Worm (Caenorhabditis elegans) whole organism, L4 larva: ENCODE measurements around the gene sdz-38.

Source experiments
- F10B5.3 ChIP-seq: sonication (generic microtip); optimal IDR thresholded peaks from 2 replicates; lab custom pipeline; 2016; ENCODE audit warnings: mild to moderate bottlenecking, missing genetic modification characterization, missing compliant biosample characterization
- F26F4.8 ChIP-seq: fragments of 200-800 bp; sonication (Bioruptor generic); conservative IDR thresholded peaks from 2 replicates; pipeline ENCODE4 v1.3.6; 2022; ENCODE audit warnings: missing genetic modification characterization, missing compliant biosample characterization
- F37D6.2 ChIP-seq: sonication (generic microtip); optimal IDR thresholded peaks from 2 replicates; lab custom pipeline; 2016; ENCODE audit warnings: mild to moderate bottlenecking, missing genetic modification characterization, missing compliant biosample characterization
- F44E2.7 ChIP-seq: fragments of 200-800 bp; sonication (Bioruptor generic); IDR thresholded peaks from 2 replicates; pipeline ENCODE4 v2.1.2; 2022; ENCODE audit warnings: missing genetic modification characterization, missing compliant biosample characterization
- T20F7.1 ChIP-seq: fragments of 200-800 bp; sonication (Bioruptor generic); optimal IDR thresholded peaks from 2 replicates; lab custom pipeline; 2018; ENCODE audit warnings: mild to moderate bottlenecking, missing genetic modification characterization, missing compliant biosample characterization
- T26A8.4 ChIP-seq: fragments of 200-800 bp; sonication (Bioruptor generic); IDR thresholded peaks from 2 replicates; pipeline ENCODE4 v1.3.6; 2022; ENCODE audit warnings: missing genetic modification characterization, missing compliant biosample characterization
- Y48G9A.11 ChIP-seq: fragments of 200-800 bp; sonication (Bioruptor generic); IDR thresholded peaks from 2 replicates; pipeline ENCODE4 v1.3.6; 2022; ENCODE audit warnings: missing genetic modification reagents, missing genetic modification characterization, missing compliant biosample characterization
- Y5F2A.4 ChIP-seq: fragments of 200-800 bp; sonication (Bioruptor generic); optimal IDR thresholded peaks from 2 replicates; lab custom pipeline; 2018; ENCODE audit warnings: mild to moderate bottlenecking, missing genetic modification characterization, missing compliant biosample characterization
- ZK337.2 ChIP-seq: fragments of 200-800 bp; sonication (Bioruptor generic); IDR thresholded peaks from 2 replicates; pipeline ENCODE4 v1.3.6; 2022; ENCODE audit warnings: missing genetic modification reagents, missing genetic modification characterization, missing compliant biosample characterization
- ZK546.5 ChIP-seq, 2 experiments: sonication (generic microtip); optimal IDR thresholded peaks; 2 replicates each; lab custom pipeline; 2017; ENCODE audit warnings: missing biosample characterization in 2 of 2, missing genetic modification characterization in 2 of 2
- aly-2 ChIP-seq: sonication (generic microtip); optimal IDR thresholded peaks from 2 replicates; lab custom pipeline; 2018; ENCODE audit warnings: missing biosample characterization, missing genetic modification characterization
- arid-1 ChIP-seq: fragments of 200-800 bp; sonication (Bioruptor generic); conservative IDR thresholded peaks from 2 replicates; pipeline ENCODE4 v1.3.6; 2022; ENCODE audit warnings: missing genetic modification reagents, missing genetic modification characterization, missing compliant biosample characterization
- ces-1 ChIP-seq: fragments of 150-350 bp; sonication (generic microtip); optimal IDR thresholded peaks from 4 replicates; lab custom pipeline; 2014; ENCODE audit warnings: missing biosample characterization, missing genetic modification reagents, missing genetic modification characterization
- cey-2 ChIP-seq: sonication (generic microtip); optimal IDR thresholded peaks from 3 replicates; lab custom pipeline; 2017; ENCODE audit warnings: missing genetic modification characterization, mild to moderate bottlenecking, missing compliant biosample characterization, antibody characterized with exemption, borderline replicate concordance; ENCODE audit not compliant: insufficient read depth
- daf-16 ChIP-seq, 3 experiments: sonication (generic microtip); optimal IDR thresholded peaks; 2 replicates each; lab custom pipeline; 2016 to 2017; ENCODE audit warnings: missing genetic modification characterization in 3 of 3, missing genetic modification reagents in 3 of 3, mild to moderate bottlenecking in 2 of 3, missing compliant biosample characterization in 2 of 3, missing biosample characterization in 1 of 3, moderate library complexity in 1 of 3
- dmd-6 ChIP-seq: fragments of 200-800 bp; sonication (Bioruptor generic); IDR thresholded peaks from 2 replicates; pipeline ENCODE4 v1.3.6; 2022; ENCODE audit warnings: missing genetic modification reagents, missing genetic modification characterization, missing compliant biosample characterization
- dve-1 ChIP-seq: sonication (generic microtip); optimal IDR thresholded peaks from 2 replicates; lab custom pipeline; 2017; ENCODE audit warnings: antibody characterized with exemption, mild to moderate bottlenecking, missing genetic modification characterization, missing compliant biosample characterization; ENCODE audit not compliant: insufficient read depth
- egl-27 ChIP-seq: sonication (generic microtip); optimal IDR thresholded peaks from 3 replicates; lab custom pipeline; 2017; ENCODE audit warnings: missing biosample characterization, missing genetic modification reagents, missing genetic modification characterization
- hif-1 ChIP-seq, 2 experiments: sonication (generic microtip); optimal IDR thresholded peaks; 2 replicates each; lab custom pipeline; 2016 to 2017; ENCODE audit warnings: missing compliant biosample characterization in 2 of 2, missing genetic modification characterization in 2 of 2, missing genetic modification reagents in 2 of 2, missing genotype in 2 of 2, mild to moderate bottlenecking in 1 of 2
- hlh-11 ChIP-seq: fragments of 200-800 bp; sonication (Bioruptor generic); optimal IDR thresholded peaks from 2 replicates; lab custom pipeline; 2018; ENCODE audit warnings: mild to moderate bottlenecking, missing genetic modification characterization, missing compliant biosample characterization
- lim-7 ChIP-seq: fragments of 200-800 bp; sonication (Bioruptor generic); IDR thresholded peaks from 2 replicates; pipeline ENCODE4 v1.3.6; 2022; ENCODE audit warnings: missing genetic modification characterization, missing compliant biosample characterization
- lin-15B ChIP-seq: fragments of 150-350 bp; sonication (generic microtip); optimal IDR thresholded peaks from 3 replicates; lab custom pipeline; 2014; ENCODE audit warnings: missing biosample characterization, missing genetic modification characterization
- lin-29 ChIP-seq: fragments of 200-800 bp; sonication (Bioruptor generic); IDR thresholded peaks from 2 replicates; pipeline ENCODE4 v1.3.6; 2022; ENCODE audit warnings: missing genetic modification reagents, missing genetic modification characterization, missing compliant biosample characterization
- lin-39 ChIP-seq: fragments of 150-350 bp; optimal IDR thresholded peaks from 2 replicates; lab custom pipeline; 2014; ENCODE audit warnings: missing biosample characterization, missing genetic modification reagents, missing genetic modification characterization
- lsy-2 ChIP-seq, 2 experiments: fragments of 150-350 bp in 1 of 2; sonication (generic microtip) in 1 of 2; optimal IDR thresholded peaks; 2 replicates each; lab custom pipeline; 2014 to 2017; ENCODE audit warnings: missing biosample characterization in 2 of 2, missing genetic modification characterization in 2 of 2
- madf-9 ChIP-seq: fragments of 200-800 bp; sonication (Bioruptor generic); conservative IDR thresholded peaks from 2 replicates; pipeline ENCODE4 v1.3.6; 2022; ENCODE audit warnings: missing genetic modification reagents, missing genetic modification characterization, missing compliant biosample characterization
- mdt-29 ChIP-seq: fragments of 200-800 bp; sonication (Bioruptor generic); IDR thresholded peaks from 2 replicates; pipeline ENCODE4 v1.3.6; 2022; ENCODE audit warnings: missing genetic modification reagents, missing genetic modification characterization, missing compliant biosample characterization
- mxl-2 ChIP-seq: fragments of 200-800 bp; sonication (Bioruptor generic); conservative IDR thresholded peaks from 2 replicates; pipeline ENCODE4 v1.3.6; 2022; ENCODE audit warnings: missing genetic modification reagents, missing genetic modification characterization, missing compliant biosample characterization
- nhr-10 ChIP-seq: fragments of 150-350 bp; optimal IDR thresholded peaks from 2 replicates; lab custom pipeline; 2014; ENCODE audit warnings: missing biosample characterization, missing genetic modification characterization
- nhr-102 ChIP-seq: sonication (generic microtip); optimal IDR thresholded peaks from 2 replicates; lab custom pipeline; 2016; ENCODE audit warnings: mild to moderate bottlenecking, missing genetic modification characterization, moderate library complexity, missing compliant biosample characterization
- nhr-11 ChIP-seq: fragments of 150-350 bp; optimal IDR thresholded peaks from 2 replicates; lab custom pipeline; 2014; ENCODE audit warnings: missing biosample characterization, missing genetic modification characterization
- nhr-111 ChIP-seq: fragments of 200-800 bp; sonication (Bioruptor generic); optimal IDR thresholded peaks from 2 replicates; lab custom pipeline; 2018; ENCODE audit warnings: mild to moderate bottlenecking, missing genetic modification characterization, missing compliant biosample characterization
- nhr-25 ChIP-seq: sonication (generic microtip); optimal IDR thresholded peaks from 2 replicates; lab custom pipeline; 2017; ENCODE audit warnings: missing genetic modification characterization, mild to moderate bottlenecking, missing compliant biosample characterization, antibody characterized with exemption, moderate library complexity, borderline replicate concordance; ENCODE audit not compliant: insufficient read depth
- nhr-28 ChIP-seq: fragments of 150-350 bp; optimal IDR thresholded peaks from 2 replicates; lab custom pipeline; 2014; ENCODE audit warnings: missing biosample characterization, missing genetic modification characterization
- nhr-41 ChIP-seq: fragments of 200-800 bp; sonication (Bioruptor generic); IDR thresholded peaks from 2 replicates; pipeline ENCODE4 v1.3.6; 2022; ENCODE audit warnings: missing genetic modification reagents, missing genetic modification characterization, missing compliant biosample characterization
- nhr-42 ChIP-seq: fragments of 200-800 bp; sonication (Bioruptor generic); IDR thresholded peaks from 2 replicates; pipeline ENCODE4 v1.3.6; 2022; ENCODE audit warnings: missing genetic modification characterization, missing compliant biosample characterization
- nhr-48 ChIP-seq: sonication (generic microtip); optimal IDR thresholded peaks from 2 replicates; lab custom pipeline; 2016; ENCODE audit warnings: mild to moderate bottlenecking, missing genetic modification characterization, missing compliant biosample characterization
- nhr-77 ChIP-seq: fragments of 150-350 bp; optimal IDR thresholded peaks from 2 replicates; lab custom pipeline; 2014; ENCODE audit warnings: missing biosample characterization, missing genetic modification characterization
- pha-4 ChIP-seq, 2 experiments: fragments of 150-350 bp in 1 of 2; fragments of 200-800 bp in 1 of 2; sonication (Bioruptor generic) in 1 of 2; IDR thresholded peaks in 1 of 2; optimal IDR thresholded peaks in 1 of 2; 2 replicates each; pipeline versions ENCODE4 v1.3.6 to Lab custom; 2014 to 2022; ENCODE audit warnings: missing genetic modification characterization in 2 of 2, missing genetic modification reagents in 2 of 2, missing biosample characterization in 1 of 2, missing compliant biosample characterization in 1 of 2
- php-3 ChIP-seq: fragments of 200-800 bp; sonication (Bioruptor generic); IDR thresholded peaks from 2 replicates; pipeline ENCODE4 v1.3.6; 2022; ENCODE audit warnings: missing genetic modification reagents, missing genetic modification characterization, missing compliant biosample characterization
- pqm-1 ChIP-seq: sonication (generic microtip); optimal IDR thresholded peaks from 2 replicates; lab custom pipeline; 2017; ENCODE audit warnings: missing biosample characterization, missing genetic modification characterization
- rbr-2 ChIP-seq: sonication (generic microtip); optimal IDR thresholded peaks from 2 replicates; lab custom pipeline; 2016; ENCODE audit warnings: missing genotype, missing genetic modification characterization, missing compliant biosample characterization
- skn-1 ChIP-seq: fragments of 150-350 bp; optimal IDR thresholded peaks from 2 replicates; lab custom pipeline; 2014; ENCODE audit warnings: missing biosample characterization, missing genetic modification characterization
- unc-62 ChIP-seq, 3 experiments: fragments of 150-350 bp in 1 of 3; sonication (generic microtip); optimal IDR thresholded peaks in 2 of 3; peaks in 1 of 3; 1 replicate in 1 of 3; 2 replicates in 2 of 3; lab custom pipeline; 2014 to 2017; ENCODE audit warnings: missing biosample characterization in 3 of 3, missing genetic modification characterization in 3 of 3, missing genetic modification reagents in 3 of 3, missing genotype in 1 of 3
- vab-7 ChIP-seq: fragments of 200-800 bp; sonication (Bioruptor generic); IDR thresholded peaks from 2 replicates; pipeline ENCODE4 v1.3.6; 2022; ENCODE audit warnings: missing genetic modification reagents, missing genetic modification characterization, missing compliant biosample characterization
- zfp-3 ChIP-seq: fragments of 200-800 bp; sonication (Bioruptor generic); conservative IDR thresholded peaks from 2 replicates; pipeline ENCODE4 v1.3.6; 2022; ENCODE audit warnings: missing genetic modification reagents, missing genetic modification characterization, missing compliant biosample characterization
- zip-2 ChIP-seq: fragments of 150-350 bp; optimal IDR thresholded peaks from 2 replicates; lab custom pipeline; 2014; ENCODE audit warnings: missing biosample characterization, missing genetic modification characterization

The sdz-38 gene

ce11 chrII:9974967-9975366, 6.7 kb downstream of the sdz-38 start, which contains the start of gene aakg-5 (continued):
- peak; percentile 96 for TF ChIP-seq nhr-11 (tag; lab: Kevin White, UChicago)
- no peak for TF ChIP-seq aly-2 (tag; lab: Kevin White, UChicago)
- no peak for TF ChIP-seq nhr-111 (GFP tag; lab: Kevin White, UChicago)
- no peak for TF ChIP-seq madf-9 (GFP tag; lab: Robert Waterston, UW)
- TF ChIP-seq F26F4.8 (GFP tag; lab: Robert Waterston, UW), result no peak
- TF ChIP-seq pha-4 (GFP tag; IDR thresholded peaks at IDR 0.05; lab: Robert Waterston, UW), result peak; percentile 76
- TF ChIP-seq pha-4 (tag; optimal IDR thresholded peaks at IDR 0.05; lab: Kevin White, UChicago), result peak; percentile 80
- no peak for TF ChIP-seq F10B5.3 (tag; lab: Kevin White, UChicago)
- TF ChIP-seq vab-7 (GFP tag; lab: Robert Waterston, UW), result no peak
- TF ChIP-seq lim-7 (GFP tag; lab: Robert Waterston, UW), result no peak
- no peak for TF ChIP-seq lin-29
- TF ChIP-seq hif-1 (tag; optimal IDR thresholded peaks at IDR 0.05; lab: Kevin White, UChicago), result peak in 1 of 2 experiments; percentile 33
- TF ChIP-seq skn-1 (tag; lab: Kevin White, UChicago), result no peak
- no peak for TF ChIP-seq Y48G9A.11 (GFP tag; lab: Robert Waterston, UW)
- peak; percentile 70 for TF ChIP-seq rbr-2
- peak; percentile 55 for TF ChIP-seq T26A8.4 (GFP tag; lab: Robert Waterston, UW)
- TF ChIP-seq lin-39, result no peak
- TF ChIP-seq nhr-42 (GFP tag; lab: Robert Waterston, UW), result no peak
- no peak for TF ChIP-seq cey-2 (tag; lab: Kevin White, UChicago)
- no peak for TF ChIP-seq lin-15B (tag; lab: Kevin White, UChicago)
- TF ChIP-seq F44E2.7 (GFP tag; lab: Robert Waterston, UW), result no peak
- no peak for TF ChIP-seq Y5F2A.4 (GFP tag; lab: Kevin White, UChicago)
- TF ChIP-seq nhr-10 (tag; lab: Kevin White, UChicago), result peak; percentile 34
- peak; percentile 88 for TF ChIP-seq nhr-25 (tag; lab: Kevin White, UChicago)
- TF ChIP-seq nhr-41 (GFP tag; lab: Robert Waterston, UW), result 0 out of 2 replicates have a peak, but pooled peaks have one; percentile 28
- no peak for TF ChIP-seq zfp-3 (GFP tag; lab: Robert Waterston, UW)
- TF ChIP-seq mxl-2 (GFP tag; lab: Robert Waterston, UW), result no peak
- no peak for TF ChIP-seq egl-27 (tag; lab: Kevin White, UChicago)
- no peak for TF ChIP-seq ZK337.2 (GFP tag; lab: Robert Waterston, UW)
- 0 out of 2 replicates have a peak, but pooled peaks have one; percentile 24 for TF ChIP-seq arid-1 (GFP tag; lab: Robert Waterston, UW)
- no peak for TF ChIP-seq F37D6.2 (tag; lab: Kevin White, UChicago)
- TF ChIP-seq T20F7.1 (GFP tag; lab: Kevin White, UChicago), result peak; percentile 4
- no peak for TF ChIP-seq ZK546.5 (tag; optimal IDR thresholded peaks at IDR 0.05; lab: Kevin White, UChicago)
- TF ChIP-seq ces-1 (GFP tag; lab: Kevin White, UChicago), result no peak
- TF ChIP-seq zip-2 (tag; lab: Kevin White, UChicago), result no peak
- no peak for TF ChIP-seq mdt-29 (GFP tag; lab: Robert Waterston, UW)
- TF ChIP-seq, all 104 proteins: peak for 37

DNA sequence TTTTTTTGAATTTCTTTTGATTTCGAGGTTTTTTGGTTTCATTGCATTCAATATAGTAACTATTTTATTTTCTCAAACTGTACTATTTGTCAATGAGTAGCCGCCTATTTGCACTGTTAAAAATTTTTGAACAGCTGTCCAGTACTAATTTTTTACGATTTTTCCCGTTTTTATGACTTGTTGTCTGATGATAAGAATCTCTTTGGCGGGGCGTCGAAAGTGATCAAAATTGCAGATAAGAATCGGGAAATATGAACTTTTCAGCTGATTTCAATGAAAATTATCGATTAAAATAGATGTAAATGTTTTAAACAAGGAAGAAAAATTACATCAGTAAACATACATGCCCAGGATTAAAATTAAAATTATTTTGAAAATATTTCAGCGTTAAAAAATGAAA, 7.5 kb downstream of the sdz-38 start:
- TF ChIP-seq unc-62 (GFP tag; optimal IDR thresholded peaks at IDR 0.05 in 1 of 2; lab: Kevin White, UChicago) (peak in 1 of 2 experiments; percentile 98), unc-62 (tag; optimal IDR thresholded peaks at IDR 0.05; lab: Kevin White, UChicago) (no peak), php-3 (GFP tag; lab: Robert Waterston, UW) (peak; percentile 95), nhr-25 (tag; lab: Kevin White, UChicago) (no peak), nhr-48 (tag; lab: Kevin White, UChicago) (peak; percentile 29), hlh-11 (peak; percentile 90), pqm-1 (tag; lab: Kevin White, UChicago) (peak; percentile 73), nhr-28 (peak; percentile 62), dmd-6 (GFP tag; lab: Robert Waterston, UW) (peak; percentile 86), daf-16 (GFP tag; optimal IDR thresholded peaks at IDR 0.05; lab: Kevin White, UChicago) (no peak), daf-16 (tag; optimal IDR thresholded peaks at IDR 0.05; lab: Kevin White, UChicago) (peak; percentile 74), nhr-41 (GFP tag; lab: Robert Waterston, UW) (no peak), nhr-77 (tag; lab: Kevin White, UChicago) (peak; percentile 16), lsy-2 (tag; optimal IDR thresholded peaks at IDR 0.05; lab: Kevin White, UChicago) (no peak), nhr-102 (peak; percentile 8), dve-1 (tag; lab: Kevin White, UChicago) (peak; percentile 65)
